Worm (Caenorhabditis elegans): ENCODE data around the gene sri-53.
"Not testable (repeated sequence)": the region's sequence is repeated elsewhere in the genome, so short reads cannot be mapped to it uniquely, and the experiment has no call there.

- not testable (repeated sequence) for TF ChIP-seq drap-1 (GFP tag; optimal IDR thresholded peaks at IDR 0.05); ces-1 (GFP tag; optimal IDR thresholded peaks at IDR 0.05); nhr-76 (tag; optimal IDR thresholded peaks at IDR 0.05); lin-32 (GFP tag; optimal IDR thresholded peaks at IDR 0.05); ztf-11 (tag; optimal IDR thresholded peaks at IDR 0.05); snpc-4 (tag; optimal IDR thresholded peaks at IDR 0.05); nhr-237 (tag; optimal IDR thresholded peaks at IDR 0.05)
Measured at ce11 chrII:3215762-3216161, 13.3 kb upstream of the sri-53 start, which contains the start of gene ZC239.3.

All from whole organism, mixed stage, embryonic.